Worm (Caenorhabditis elegans): Measurements from ENCODE around the gene R02E4.3.

The R02E4.3 gene

ce11 chrX:4088943-4089342, 13.0 kb downstream of the R02E4.3 start:
- TF ChIP-seq bed-3 (GFP tag; optimal IDR thresholded peaks at IDR 0.05), result no peak
- peak; percentile 83 for TF ChIP-seq ces-1 (GFP tag; optimal IDR thresholded peaks at IDR 0.05)
- TF ChIP-seq hlh-1 (tag; optimal IDR thresholded peaks at IDR 0.05), result no peak
- no peak for TF ChIP-seq ceh-39 (tag; optimal IDR thresholded peaks at IDR 0.05)
- no peak for TF ChIP-seq sptf-1 (tag; optimal IDR thresholded peaks at IDR 0.05)
- no peak for TF ChIP-seq mab-5 (tag; optimal IDR thresholded peaks at IDR 0.05)

DNA sequence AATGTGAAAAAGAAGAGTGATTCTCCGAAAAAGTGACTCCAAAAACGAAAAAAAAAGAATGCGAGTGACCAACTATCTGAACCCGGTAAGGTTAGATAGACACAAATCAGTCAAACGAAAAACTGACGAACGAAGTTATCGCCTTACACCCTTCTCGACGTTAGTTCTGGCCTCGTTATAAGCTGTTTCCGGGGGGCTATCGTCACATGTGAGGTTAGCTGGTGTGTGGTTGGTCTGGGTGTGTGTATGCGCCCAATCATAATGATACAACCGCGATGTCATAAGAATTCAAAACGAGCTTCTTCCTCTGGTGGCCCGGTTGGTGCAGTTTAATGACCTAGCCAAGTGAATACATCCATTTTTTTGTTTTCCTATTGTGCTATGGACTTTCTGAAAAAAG, 16.4 kb downstream of the R02E4.3 start:
- TF ChIP-seq ceh-39 (tag; optimal IDR thresholded peaks at IDR 0.05) (no peak), bed-3 (GFP tag; optimal IDR thresholded peaks at IDR 0.05) (no peak), unc-39 (tag; optimal IDR thresholded peaks at IDR 0.05) (no peak), ceh-83 (GFP tag; optimal IDR thresholded peaks at IDR 0.05) (no peak), sem-2 (GFP tag; optimal IDR thresholded peaks at IDR 0.05) (no peak), ces-1 (GFP tag; optimal IDR thresholded peaks at IDR 0.05) (no peak), lin-32 (GFP tag; optimal IDR thresholded peaks at IDR 0.05) (no peak), M03D4.4 (tag; optimal IDR thresholded peaks at IDR 0.05) (no peak), drap-1 (GFP tag; optimal IDR thresholded peaks at IDR 0.05) (no peak), ceh-43 (GFP tag; optimal IDR thresholded peaks at IDR 0.05) (no peak), elt-3 (tag; optimal IDR thresholded peaks at IDR 0.05) (no peak), mab-5 (tag; optimal IDR thresholded peaks at IDR 0.05) (no peak), ztf-11 (tag; optimal IDR thresholded peaks at IDR 0.05) (no peak), sptf-1 (tag; optimal IDR thresholded peaks at IDR 0.05) (no peak), hlh-1 (tag; optimal IDR thresholded peaks at IDR 0.05) (no peak)

ce11 chrX:4079264-4079663, 22.7 kb downstream of the R02E4.3 start, which contains the start of gene T06F4.1:
TSS of gene T06F4.1 (minus strand) at chrX:4079364.
- no peak for TF ChIP-seq hlh-1 (tag; optimal IDR thresholded peaks at IDR 0.05)
- TF ChIP-seq elt-1 (tag; optimal IDR thresholded peaks at IDR 0.05; ENCODE audit: borderline replicate concordance, insufficient read depth), result no peak
- TF ChIP-seq unc-120 (tag; optimal IDR thresholded peaks at IDR 0.05; ENCODE audit: poor library complexity, severe bottlenecking), result no peak
- no peak for TF ChIP-seq nhr-28 (tag; optimal IDR thresholded peaks at IDR 0.05)
- TF ChIP-seq nhr-237 (tag; optimal IDR thresholded peaks at IDR 0.05), result no peak
- no peak for TF ChIP-seq nhr-76 (tag; optimal IDR thresholded peaks at IDR 0.05)
- TF ChIP-seq mep-1 (tag; optimal IDR thresholded peaks at IDR 0.05), result no peak
- no peak for TF ChIP-seq M03D4.4 (tag; optimal IDR thresholded peaks at IDR 0.05)
- no peak for TF ChIP-seq elt-3 (tag; optimal IDR thresholded peaks at IDR 0.05)
- no peak for TF ChIP-seq tbx-8 (GFP tag; optimal IDR thresholded peaks at IDR 0.05)
- no peak for TF ChIP-seq snpc-4 (tag; optimal IDR thresholded peaks at IDR 0.05)
- TF ChIP-seq drap-1 (GFP tag; optimal IDR thresholded peaks at IDR 0.05), result no peak
- no peak for TF ChIP-seq zip-8 (tag; optimal IDR thresholded peaks at IDR 0.05)

DNA sequence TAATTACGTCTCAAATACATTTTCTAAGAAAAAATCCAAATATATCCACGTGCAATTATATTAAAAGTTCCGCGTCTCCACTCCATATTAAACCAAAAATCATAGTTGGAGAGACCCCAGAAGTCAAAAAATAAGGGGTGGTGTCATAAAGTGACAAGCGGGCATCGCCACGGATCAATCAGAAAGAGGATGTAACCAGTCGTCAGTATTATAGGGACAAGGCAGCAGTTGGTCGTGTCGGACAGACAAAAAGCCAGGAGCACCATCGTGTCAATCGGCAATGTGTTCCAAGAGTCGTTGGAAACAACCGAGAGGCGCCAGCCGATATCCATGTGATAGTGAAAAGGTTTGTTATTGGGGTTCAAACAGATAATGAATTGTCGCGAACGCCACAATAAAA, 26.0 kb downstream of the R02E4.3 start:
- TF ChIP-seq nhr-2 (tag; optimal IDR thresholded peaks at IDR 0.05) (no peak), tbx-8 (GFP tag; optimal IDR thresholded peaks at IDR 0.05) (no peak), mls-2 (tag; optimal IDR thresholded peaks at IDR 0.05) (no peak), ztf-11 (tag; optimal IDR thresholded peaks at IDR 0.05) (no peak), snpc-4 (tag; optimal IDR thresholded peaks at IDR 0.05) (no peak), nhr-28 (tag; optimal IDR thresholded peaks at IDR 0.05) (no peak), flh-1 (GFP tag; optimal IDR thresholded peaks at IDR 0.05) (no peak), hlh-1 (tag; optimal IDR thresholded peaks at IDR 0.05) (peak; percentile 58), nhr-237 (tag; optimal IDR thresholded peaks at IDR 0.05) (no peak), nhr-12 (tag; optimal IDR thresholded peaks at IDR 0.05) (no peak), cnd-1 (tag; optimal IDR thresholded peaks at IDR 0.05) (no peak), bed-3 (GFP tag; optimal IDR thresholded peaks at IDR 0.05) (no peak), mep-1 (tag; optimal IDR thresholded peaks at IDR 0.05) (no peak), elt-3 (tag; optimal IDR thresholded peaks at IDR 0.05) (no peak), unc-62 (GFP tag; optimal IDR thresholded peaks at IDR 0.05) (peak; percentile 52)

DNA sequence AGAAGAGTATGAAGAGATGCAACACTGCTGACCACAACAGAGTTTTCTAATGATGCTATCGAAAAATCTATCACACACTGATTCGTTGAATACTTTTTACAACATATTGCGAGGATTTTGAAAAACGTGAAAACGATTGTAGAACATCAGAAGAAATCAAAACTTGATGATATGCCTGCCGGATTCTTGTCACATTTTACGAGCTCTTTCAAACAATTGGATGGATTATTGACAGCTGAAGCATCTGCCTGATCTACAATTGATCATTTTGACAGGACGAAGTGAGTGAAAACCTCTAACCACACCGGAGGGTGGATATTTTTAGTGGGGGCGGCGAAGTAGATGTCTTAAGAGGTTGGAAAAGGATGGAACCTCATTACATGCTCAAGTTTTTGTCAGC, 29.4 kb downstream of the R02E4.3 start:
- TF ChIP-seq unc-62 (GFP tag; optimal IDR thresholded peaks at IDR 0.05), result peak; percentile 92
- no peak for TF ChIP-seq unc-39 (tag; optimal IDR thresholded peaks at IDR 0.05)

DNA sequence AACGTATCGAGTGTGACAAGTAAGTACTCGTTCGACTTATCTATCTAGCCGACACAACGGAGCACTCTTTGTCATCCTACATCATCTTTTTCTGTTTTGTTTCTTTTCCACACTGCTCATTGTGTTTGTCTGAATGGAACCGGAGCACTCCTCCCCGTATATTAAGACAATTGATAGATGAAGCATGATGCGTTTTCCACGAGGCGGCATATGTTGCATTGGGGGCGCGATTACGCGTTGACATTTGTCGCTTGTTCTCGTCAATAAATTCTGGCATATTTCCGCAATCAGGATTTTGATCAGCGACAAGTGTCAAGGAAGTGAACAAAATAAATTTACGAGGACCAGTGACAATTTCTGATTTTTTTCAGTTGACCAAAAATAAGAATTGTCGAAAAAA, 33.7 kb downstream of the R02E4.3 start:
- TF ChIP-seq blmp-1 (tag; optimal IDR thresholded peaks at IDR 0.05), result no peak
- no peak for TF ChIP-seq tbx-8 (GFP tag; optimal IDR thresholded peaks at IDR 0.05)
- TF ChIP-seq elt-1 (tag; optimal IDR thresholded peaks at IDR 0.05; ENCODE audit: borderline replicate concordance, insufficient read depth), result no peak
- no peak for TF ChIP-seq ceh-43 (GFP tag; optimal IDR thresholded peaks at IDR 0.05)
- TF ChIP-seq lsy-2 (tag; optimal IDR thresholded peaks at IDR 0.05), result no peak
- no peak for TF ChIP-seq pha-4 (tag; optimal IDR thresholded peaks at IDR 0.05)
- no peak for TF ChIP-seq drap-1 (GFP tag; optimal IDR thresholded peaks at IDR 0.05)
- TF ChIP-seq nhr-28 (tag; optimal IDR thresholded peaks at IDR 0.05), result no peak
- TF ChIP-seq snpc-4 (tag; optimal IDR thresholded peaks at IDR 0.05), result no peak
- no peak for TF ChIP-seq nhr-237 (tag; optimal IDR thresholded peaks at IDR 0.05)
- peak; percentile 90 for TF ChIP-seq unc-62 (GFP tag; optimal IDR thresholded peaks at IDR 0.05)
- peak; percentile 17 for TF ChIP-seq unc-120 (tag; optimal IDR thresholded peaks at IDR 0.05; ENCODE audit: poor library complexity, severe bottlenecking)
- no peak for TF ChIP-seq cnd-1 (tag; optimal IDR thresholded peaks at IDR 0.05)
- no peak for TF ChIP-seq nhr-12 (tag; optimal IDR thresholded peaks at IDR 0.05)
- TF ChIP-seq ztf-11 (tag; optimal IDR thresholded peaks at IDR 0.05), result no peak
- peak; percentile 54 for TF ChIP-seq hlh-1 (tag; optimal IDR thresholded peaks at IDR 0.05)
- TF ChIP-seq ces-1 (GFP tag; optimal IDR thresholded peaks at IDR 0.05), result no peak
- no peak for TF ChIP-seq M03D4.4 (tag; optimal IDR thresholded peaks at IDR 0.05)
- no peak for TF ChIP-seq bed-3 (GFP tag; optimal IDR thresholded peaks at IDR 0.05)
- TF ChIP-seq flh-1 (GFP tag; optimal IDR thresholded peaks at IDR 0.05), result no peak
- TF ChIP-seq mls-2 (tag; optimal IDR thresholded peaks at IDR 0.05), result no peak
- no peak for TF ChIP-seq nhr-76 (tag; optimal IDR thresholded peaks at IDR 0.05)
